Worm (Caenorhabditis elegans) whole organism, young adult: Measurements from ENCODE around the gene srw-26.

Experiments
- F49E8.2 ChIP-seq: sonication (generic microtip); optimal IDR thresholded peaks from 3 replicates; lab custom pipeline; 2017; ENCODE audit warnings: missing genetic modification characterization, mild to moderate bottlenecking, missing compliant biosample characterization, antibody characterized with exemption, moderate library complexity; ENCODE audit not compliant: insufficient read depth
- efl-1 ChIP-seq: fragments of 150-350 bp; optimal IDR thresholded peaks from 2 replicates; lab custom pipeline; 2014; ENCODE audit warnings: missing biosample characterization, missing genetic modification reagents, missing genetic modification characterization
- him-1 ChIP-seq: sonication (generic microtip); optimal IDR thresholded peaks from 2 replicates; lab custom pipeline; 2016; ENCODE audit warnings: missing genotype, missing genetic modification reagents, missing genetic modification characterization, missing compliant biosample characterization
- sptf-2 ChIP-seq: fragments of 200-800 bp; sonication (Bioruptor generic); optimal IDR thresholded peaks from 2 replicates; lab custom pipeline; 2018; ENCODE audit warnings: mild to moderate bottlenecking, missing genetic modification characterization, missing compliant biosample characterization
- tbp1 ChIP-seq: fragments of 200-800 bp; sonication (Bioruptor generic); optimal IDR thresholded peaks from 2 replicates; lab custom pipeline; 2018; ENCODE audit warnings: mild to moderate bottlenecking, missing genetic modification characterization, missing compliant biosample characterization
- unc-62 ChIP-seq: fragments of 150-350 bp; optimal IDR thresholded peaks from 2 replicates; lab custom pipeline; 2014; ENCODE audit warnings: missing biosample characterization, missing genetic modification reagents, missing genetic modification characterization

DNA sequence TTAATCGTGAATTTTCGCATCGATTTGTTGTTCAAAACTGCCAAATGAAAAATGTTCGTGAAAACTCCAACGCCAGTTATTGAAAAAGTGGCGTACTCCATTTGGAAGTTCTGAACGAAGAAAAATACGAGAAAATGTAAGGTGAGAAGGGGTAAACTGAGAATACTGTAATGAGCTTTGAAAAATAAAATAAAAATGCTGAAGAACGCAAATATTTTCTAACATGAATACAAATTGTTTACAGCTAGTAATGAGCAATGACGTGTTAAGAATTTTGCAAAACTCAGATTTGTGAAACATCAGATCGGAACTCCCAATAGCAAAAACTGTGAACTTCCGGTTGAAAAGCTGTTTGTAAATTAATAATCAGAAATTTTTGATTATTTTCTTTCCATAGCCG lies at the start of gene srw-26:
- TF ChIP-seq F49E8.2 (tag; lab: Kevin White, UChicago), result no peak
- no peak for TF ChIP-seq tbp1 (GFP tag; lab: Kevin White, UChicago)
- TF ChIP-seq unc-62 (GFP tag; lab: Kevin White, UChicago), result no peak
- TF ChIP-seq sptf-2 (GFP tag; lab: Kevin White, UChicago), result no peak
- no peak for TF ChIP-seq efl-1 (GFP tag; lab: Kevin White, UChicago)
- no peak for TF ChIP-seq him-1 (tag; lab: Kevin White, UChicago)
